Fruit fly (Drosophila melanogaster): ENCODE measurements around the gene JMJD5.

- TF ChIP-seq Abd-B (GFP tag; optimal IDR thresholded peaks at IDR 0.05), result no peak
- no peak for TF ChIP-seq OdsH (GFP tag; optimal IDR thresholded peaks at IDR 0.05)
- no peak for TF ChIP-seq lola (GFP tag; optimal IDR thresholded peaks at IDR 0.05)
- no peak for TF ChIP-seq dl (GFP tag; optimal IDR thresholded peaks at IDR 0.05; ENCODE audit: insufficient read depth in 1 of 2, partially characterized antibody in 2 of 2)
- no peak for TF ChIP-seq Mio (GFP tag; optimal IDR thresholded peaks at IDR 0.05)
- no peak for TF ChIP-seq CG32264 (GFP tag; optimal IDR thresholded peaks at IDR 0.05)
- TF ChIP-seq Hr83 (GFP tag; optimal IDR thresholded peaks at IDR 0.05; ENCODE audit: poor library complexity, severe bottlenecking), result no peak
- no peak for TF ChIP-seq Dfd (GFP tag; optimal IDR thresholded peaks at IDR 0.05)
Measured at dm6 chr3L:887423-888097, 46.4 kb upstream of the JMJD5 start.

All from whole organism, wandering third instar larva.